Fruit fly (Drosophila melanogaster) whole organism, adult: ENCODE results near the gene dx.

Experiments
- CG5204 ChIP-seq: fragments of 200-800 bp; sonication (Bioruptor generic); optimal IDR thresholded peaks from 2 replicates; lab custom pipeline; 2016; ENCODE audit warnings: missing biosample characterization, missing genetic modification characterization
- Crg-1 ChIP-seq: fragments of 200-800 bp; sonication (Bioruptor generic); optimal IDR thresholded peaks from 2 replicates; lab custom pipeline; 2016; ENCODE audit warnings: missing biosample characterization, missing genetic modification characterization
- toe ChIP-seq: fragments of 200-800 bp; sonication (Bioruptor generic); optimal IDR thresholded peaks from 2 replicates; lab custom pipeline; 2016; ENCODE audit warnings: missing biosample characterization, missing genetic modification characterization

DNA sequence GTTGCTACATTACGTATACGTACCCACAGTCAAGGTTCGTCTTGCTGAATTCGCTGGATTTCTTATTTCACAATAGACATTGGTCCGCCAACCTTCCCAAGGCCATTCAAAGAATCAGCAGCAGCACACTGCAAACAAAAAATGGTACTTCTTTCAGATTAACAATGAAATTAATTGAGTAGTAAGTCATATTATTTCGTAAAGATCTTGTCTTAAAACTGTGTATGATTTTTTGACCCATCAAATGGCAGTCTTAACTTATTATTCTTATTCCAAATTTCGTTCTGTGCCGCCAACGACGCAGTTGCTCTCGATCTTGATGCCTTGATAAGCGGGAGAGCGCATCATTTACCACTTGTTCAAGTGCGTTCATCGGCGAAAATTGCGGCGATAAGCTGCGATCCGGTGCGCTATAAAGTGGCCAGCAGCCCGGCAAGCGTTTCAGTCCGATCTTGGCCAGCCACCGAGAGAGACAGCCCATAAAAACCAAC, 5.2 kb upstream of the dx start, which contains the start of gene Agxt:
- TF ChIP-seq CG5204 (GFP tag; lab: Kevin White, UChicago), result no peak
- TF ChIP-seq Crg-1 (GFP tag; lab: Kevin White, UChicago), result no peak
- no peak for TF ChIP-seq toe
